Worm (Caenorhabditis elegans) whole organism, midembryonic: ENCODE data around the gene twk-48.

Experiments used
- T22C8.4 ChIP-seq: fragments of 200-800 bp; sonication (Bioruptor generic); IDR thresholded peaks from 2 replicates; pipeline ENCODE4 v1.3.6; 2022; ENCODE audit warnings: missing genetic modification characterization, missing compliant biosample characterization
- cog-1 ChIP-seq: sonication (generic microtip); optimal IDR thresholded peaks from 2 replicates; lab custom pipeline; 2016; ENCODE audit warnings: missing genetic modification characterization, missing compliant biosample characterization
- flt-1 ChIP-seq: fragments of 200-800 bp; sonication (Bioruptor generic); IDR thresholded peaks from 2 replicates; pipeline ENCODE4 v1.3.6; 2022; ENCODE audit warnings: missing genetic modification characterization, missing compliant biosample characterization
- klf-2 ChIP-seq: fragments of 200-800 bp; sonication (Bioruptor generic); conservative IDR thresholded peaks from 2 replicates; pipeline ENCODE4 v1.3.6; 2022; ENCODE audit warnings: missing genetic modification reagents, missing genetic modification characterization, missing compliant biosample characterization
- med-1 ChIP-seq: sonication (generic microtip); optimal IDR thresholded peaks from 2 replicates; lab custom pipeline; 2017; ENCODE audit warnings: missing genetic modification characterization, mild to moderate bottlenecking, missing compliant biosample characterization, antibody characterized with exemption, missing genetic modification reagents; ENCODE audit not compliant: insufficient read depth
- ref-1 ChIP-seq: fragments of 200-800 bp; sonication (Bioruptor generic); conservative IDR thresholded peaks from 2 replicates; pipeline ENCODE4 v1.3.6; 2022; ENCODE audit warnings: missing genetic modification reagents, missing genetic modification characterization, missing compliant biosample characterization
- tab-1 ChIP-seq: fragments of 200-800 bp; sonication (Bioruptor generic); IDR thresholded peaks from 2 replicates; pipeline ENCODE4 v1.3.6; 2022; ENCODE audit warnings: missing genetic modification characterization, missing compliant biosample characterization
- ztf-23 ChIP-seq: fragments of 200-800 bp; sonication (Bioruptor generic); IDR thresholded peaks from 2 replicates; pipeline ENCODE4 v1.3.6; 2022; ENCODE audit warnings: missing genetic modification reagents, missing genetic modification characterization, missing compliant biosample characterization
- ztf-29 ChIP-seq: fragments of 200-800 bp; sonication (Bioruptor generic); IDR thresholded peaks from 2 replicates; pipeline ENCODE4 v1.3.6; 2022; ENCODE audit warnings: missing genetic modification reagents, missing genetic modification characterization, missing compliant biosample characterization

Gene twk-48

DNA sequence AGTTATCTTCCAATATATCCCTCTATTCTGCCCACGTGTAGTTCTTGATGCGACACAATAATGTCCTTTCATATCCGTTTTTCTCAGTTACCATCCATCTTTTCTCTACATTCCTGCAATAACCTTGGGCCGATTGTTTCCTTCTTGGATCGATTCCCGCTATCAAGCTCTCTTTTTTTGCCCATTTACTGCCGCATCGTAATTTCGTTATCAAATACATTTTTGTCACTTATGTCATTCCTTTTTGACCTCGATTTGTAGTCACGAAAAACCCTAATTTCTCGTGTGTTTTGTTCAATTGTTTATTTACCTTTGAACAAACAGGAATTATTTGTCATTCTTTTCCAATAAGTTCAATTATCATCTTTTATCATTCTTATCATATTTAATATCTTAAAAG lies 10.6 kb upstream of the twk-48 start:
- TF ChIP-seq tab-1 (no peak), cog-1 (no peak), ztf-29 (GFP tag; lab: Robert Waterston, UW) (no peak), ref-1 (no peak), med-1 (GFP tag; lab: Kevin White, UChicago) (no peak), ztf-23 (GFP tag; lab: Robert Waterston, UW) (no peak), T22C8.4 (GFP tag; lab: Robert Waterston, UW) (no peak), flt-1 (GFP tag; lab: Robert Waterston, UW) (no peak), klf-2 (GFP tag; lab: Robert Waterston, UW) (no peak)

DNA sequence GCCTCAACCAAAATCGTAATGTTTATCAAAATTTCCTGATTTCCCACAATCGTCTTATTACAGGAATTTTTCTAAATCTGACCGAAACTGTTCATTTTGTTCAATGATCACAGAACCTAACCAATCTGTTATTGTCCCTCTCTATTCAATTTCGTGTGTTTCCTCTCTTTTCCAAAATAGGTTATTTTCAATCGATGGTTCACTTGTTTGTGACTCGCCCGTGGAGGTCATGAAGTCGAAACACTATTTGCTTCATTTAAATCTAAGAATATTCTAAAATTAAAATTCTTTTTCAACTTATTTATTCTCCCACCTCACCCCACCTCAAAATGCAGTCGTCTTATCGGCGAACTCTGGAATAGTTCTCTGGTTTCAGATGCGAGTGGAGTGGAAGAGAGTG lies 9.7 kb upstream of the twk-48 start:
- TF ChIP-seq flt-1 (GFP tag; lab: Robert Waterston, UW) (no peak), cog-1 (no peak), ztf-23 (GFP tag; lab: Robert Waterston, UW) (no peak), klf-2 (GFP tag; lab: Robert Waterston, UW) (no peak), ztf-29 (GFP tag; lab: Robert Waterston, UW) (no peak), T22C8.4 (GFP tag; lab: Robert Waterston, UW) (no peak), tab-1 (no peak), ref-1 (no peak), med-1 (GFP tag; lab: Kevin White, UChicago) (no peak)

DNA sequence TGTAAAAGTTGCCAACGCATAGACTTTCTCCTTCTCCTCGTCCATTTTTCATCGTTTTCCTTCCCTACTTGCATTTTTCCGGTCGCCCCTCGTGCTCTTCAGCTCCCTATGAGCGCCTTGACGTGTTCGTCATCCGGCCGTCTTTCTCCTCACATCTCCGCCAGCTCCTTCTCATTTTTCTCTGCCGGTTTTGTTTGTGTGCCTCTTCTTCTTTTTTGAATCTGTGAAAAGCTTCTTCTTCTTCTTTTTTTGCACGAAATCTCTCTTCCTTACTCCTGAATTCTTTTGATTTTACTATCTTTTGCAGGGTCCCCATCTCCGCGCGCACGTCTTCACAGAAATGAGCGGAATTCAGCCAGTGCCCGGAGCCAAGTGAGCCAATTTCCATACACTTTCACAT lies 9.0 kb upstream of the twk-48 start, which contains the start of gene K11H3.3:
TSS of gene K11H3.3 (plus strand) at position 308 of the 400 bp plus-strand sequence.
- TF ChIP-seq ztf-23 (GFP tag; lab: Robert Waterston, UW): no peak
- TF ChIP-seq klf-2 (GFP tag; lab: Robert Waterston, UW): no peak
- TF ChIP-seq ztf-29 (GFP tag; lab: Robert Waterston, UW): no peak
- no peak for TF ChIP-seq tab-1
- no peak for TF ChIP-seq flt-1 (GFP tag; lab: Robert Waterston, UW)
- TF ChIP-seq cog-1: no peak
- no peak for TF ChIP-seq med-1 (GFP tag; lab: Kevin White, UChicago)
- no peak for TF ChIP-seq T22C8.4 (GFP tag; lab: Robert Waterston, UW)
- no peak for TF ChIP-seq ref-1

DNA sequence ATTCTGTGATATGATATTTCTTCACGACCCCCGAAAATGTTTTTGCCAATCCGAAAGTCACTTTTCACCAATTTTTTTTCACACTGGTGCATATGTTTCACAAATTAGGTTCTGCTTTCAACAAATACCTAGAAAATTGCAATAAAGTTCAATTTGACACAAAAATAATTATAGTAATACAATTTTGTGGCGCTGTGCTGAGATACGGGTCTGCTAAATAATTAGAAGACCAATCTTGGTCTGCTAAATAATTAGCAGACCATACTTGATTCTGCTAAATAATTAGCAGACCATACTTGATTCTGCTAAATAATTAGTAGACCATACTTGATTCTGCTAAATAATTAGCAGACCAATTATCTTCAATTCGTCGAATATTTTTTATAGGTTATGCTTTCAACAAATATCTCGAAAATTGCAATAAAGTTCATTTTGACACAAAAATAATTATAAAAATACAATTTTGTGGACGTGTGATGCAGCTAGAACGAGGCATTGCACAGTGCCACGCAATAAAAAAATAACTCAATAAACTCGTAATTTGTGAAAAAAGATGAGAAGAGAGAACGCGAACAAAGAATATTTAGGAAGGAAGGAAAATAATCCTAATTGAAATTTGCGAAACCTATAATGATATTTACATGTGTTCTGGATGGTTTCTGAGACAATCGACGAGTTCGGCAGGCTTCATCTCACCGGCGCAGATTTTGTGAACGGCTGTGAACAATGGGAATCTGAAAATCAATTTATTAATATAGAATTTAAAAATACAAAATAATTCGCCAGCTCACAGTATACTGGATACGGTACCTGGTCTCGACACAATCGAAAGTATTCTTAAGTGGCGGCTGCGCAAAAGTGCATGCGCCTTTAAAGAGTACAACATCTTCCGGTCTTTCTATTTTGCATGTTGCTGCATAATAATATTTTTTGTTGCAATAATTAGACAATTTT lies 6.6 kb upstream of the twk-48 start:
- no peak for TF ChIP-seq cog-1
- no peak for TF ChIP-seq med-1 (GFP tag; lab: Kevin White, UChicago)

DNA sequence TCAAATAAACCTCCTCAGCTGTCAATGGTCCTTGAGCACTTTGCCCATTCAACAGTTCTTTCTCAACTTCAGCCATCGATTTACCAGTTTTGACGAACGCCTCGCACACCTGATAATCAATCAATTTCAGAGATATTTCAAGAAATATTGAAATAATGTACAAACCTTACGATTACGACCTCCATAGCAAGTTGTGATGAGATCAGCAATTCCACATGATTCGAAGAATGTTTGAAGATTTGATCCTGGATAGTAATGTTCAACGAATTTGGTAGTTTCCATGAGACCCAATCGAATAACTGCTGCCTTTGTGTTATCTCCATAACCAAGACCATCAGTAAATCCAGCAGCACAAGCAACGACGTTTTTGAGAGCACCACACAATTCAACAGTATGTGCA lies 5.6 kb upstream of the twk-48 start:
- no peak for TF ChIP-seq tab-1
- TF ChIP-seq med-1 (GFP tag; lab: Kevin White, UChicago): no peak
- no peak for TF ChIP-seq T22C8.4 (GFP tag; lab: Robert Waterston, UW)
- TF ChIP-seq flt-1 (GFP tag; lab: Robert Waterston, UW): no peak
- TF ChIP-seq klf-2 (GFP tag; lab: Robert Waterston, UW): no peak
- TF ChIP-seq ztf-29 (GFP tag; lab: Robert Waterston, UW): no peak
- TF ChIP-seq ref-1: no peak
- no peak for TF ChIP-seq cog-1
- TF ChIP-seq ztf-23 (GFP tag; lab: Robert Waterston, UW): no peak

DNA sequence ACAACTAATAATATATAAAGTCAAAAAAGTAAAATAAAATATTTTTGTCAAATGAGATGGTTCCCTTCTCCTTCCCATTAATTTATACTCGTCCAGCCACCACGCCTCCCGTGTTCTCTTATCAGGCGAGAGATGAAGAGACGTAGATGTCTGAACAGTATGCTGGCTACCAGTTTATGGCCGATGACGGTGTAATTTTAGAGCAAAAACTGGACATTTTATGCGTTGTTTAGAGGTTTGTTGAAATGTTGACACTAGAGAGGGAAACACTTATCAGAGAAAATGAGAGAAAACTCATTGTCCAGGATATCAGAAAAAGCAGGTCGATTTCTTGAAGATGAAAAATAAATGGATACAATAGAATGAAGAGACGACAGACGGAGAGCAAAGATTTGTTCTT lies 3.4 kb upstream of the twk-48 start:
- no peak for TF ChIP-seq flt-1 (GFP tag; lab: Robert Waterston, UW)
- no peak for TF ChIP-seq med-1 (GFP tag; lab: Kevin White, UChicago)
- no peak for TF ChIP-seq cog-1
- TF ChIP-seq ztf-29 (GFP tag; lab: Robert Waterston, UW): no peak
- TF ChIP-seq tab-1: no peak
- no peak for TF ChIP-seq ref-1
- no peak for TF ChIP-seq klf-2 (GFP tag; lab: Robert Waterston, UW)
- no peak for TF ChIP-seq T22C8.4 (GFP tag; lab: Robert Waterston, UW)
- no peak for TF ChIP-seq ztf-23 (GFP tag; lab: Robert Waterston, UW)

DNA sequence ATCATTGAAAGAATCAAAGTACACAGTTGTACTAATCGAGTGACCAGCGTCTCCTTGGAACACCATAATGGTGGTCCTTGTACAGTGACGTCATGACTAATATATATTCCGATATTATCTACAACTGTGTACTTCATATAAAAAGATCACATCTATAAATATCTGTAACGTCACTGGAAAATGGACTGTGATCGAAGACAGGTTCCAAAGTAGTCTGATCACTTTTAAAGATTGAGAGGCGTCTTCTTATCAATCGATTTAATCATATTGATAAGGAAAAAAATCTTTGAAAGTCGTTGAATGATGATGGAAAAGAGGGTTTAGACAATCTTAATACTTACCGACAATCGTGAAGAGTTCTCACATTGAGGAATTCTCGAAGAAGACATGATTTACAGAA lies 2.5 kb upstream of the twk-48 start:
- TF ChIP-seq cog-1: no peak
- TF ChIP-seq ref-1: no peak
- no peak for TF ChIP-seq klf-2 (GFP tag; lab: Robert Waterston, UW)
- TF ChIP-seq med-1 (GFP tag; lab: Kevin White, UChicago): no peak
- no peak for TF ChIP-seq T22C8.4 (GFP tag; lab: Robert Waterston, UW)
- no peak for TF ChIP-seq ztf-29 (GFP tag; lab: Robert Waterston, UW)
- TF ChIP-seq flt-1 (GFP tag; lab: Robert Waterston, UW): no peak

DNA sequence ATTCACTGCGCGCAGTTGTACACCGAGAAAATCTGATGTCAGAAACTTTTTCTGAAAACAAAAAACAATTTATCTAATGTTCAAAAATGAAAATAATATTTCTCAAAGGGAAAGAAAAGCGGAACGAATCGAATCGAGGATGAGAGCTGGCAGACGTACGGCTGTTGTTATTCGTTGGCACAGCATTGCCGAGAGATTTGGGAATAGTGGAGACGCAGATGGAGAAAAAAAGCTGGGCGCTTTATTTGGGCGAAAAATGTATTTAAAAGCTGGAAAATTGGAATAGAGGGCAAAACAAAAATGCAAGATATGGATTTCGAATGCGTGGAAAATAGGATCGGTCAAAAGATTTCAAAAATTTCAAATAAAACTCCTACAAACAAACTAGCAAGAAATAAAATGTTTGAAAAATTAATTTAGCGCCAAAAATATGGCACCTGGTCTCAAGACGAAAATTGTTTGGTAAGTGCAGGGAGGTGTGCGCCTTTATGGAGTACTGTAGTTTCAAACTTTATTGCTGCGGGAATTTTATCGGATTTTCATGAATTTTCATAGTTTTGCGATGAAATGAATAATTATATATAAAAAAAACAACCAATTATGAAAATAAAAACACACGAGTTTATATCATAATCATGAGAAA lies 1.3 kb upstream of the twk-48 start, which contains the start of gene gpdh-2:
TSS of gene gpdh-2 (minus strand) at position 51 of the 643 bp plus-strand sequence.
- TF ChIP-seq med-1 (GFP tag; lab: Kevin White, UChicago) (no peak), ztf-23 (GFP tag; lab: Robert Waterston, UW) (no peak), T22C8.4 (GFP tag; lab: Robert Waterston, UW) (no peak), tab-1 (no peak), ztf-29 (GFP tag; lab: Robert Waterston, UW) (no peak)
